Fruit fly (Drosophila melanogaster) whole organism, pupa: Measurements from ENCODE around the gene CG13606.
A peak's percentile ranks its signal among the peaks of the same experiment; 100 is the strongest.

Experiments
- CG10348 ChIP-seq: fragments of 200-800 bp; sonication (Bioruptor generic); IDR thresholded peaks from 2 replicates; pipeline ENCODE4 v1.3.6; 2022; ENCODE audit warnings: missing biosample characterization, missing genetic modification characterization
- CG12605 ChIP-seq: fragments of 200-800 bp; sonication (Bioruptor generic); IDR thresholded peaks from 2 replicates; pipeline ENCODE4 v1.3.6; 2022; ENCODE audit warnings: missing biosample characterization, missing genetic modification characterization
- CG13204 ChIP-seq: fragments of 200-800 bp; sonication (Bioruptor generic); optimal IDR thresholded peaks from 2 replicates; lab custom pipeline; 2018; ENCODE audit warnings: missing biosample characterization, mild to moderate bottlenecking, missing genetic modification characterization, moderate library complexity
- CG14655 ChIP-seq: fragments of 200-800 bp; sonication (Bioruptor generic); optimal IDR thresholded peaks from 3 replicates; lab custom pipeline; 2017; ENCODE audit warnings: mild to moderate bottlenecking, missing biosample characterization, missing genetic modification reagents, missing genetic modification characterization
- CG15710 ChIP-seq: fragments of 200-800 bp; sonication (Bioruptor generic); optimal IDR thresholded peaks from 2 replicates; lab custom pipeline; 2018; ENCODE audit warnings: missing biosample characterization, mild to moderate bottlenecking, missing genetic modification characterization, moderate library complexity
- CG17806 ChIP-seq: fragments of 200-800 bp; sonication (Bioruptor generic); optimal IDR thresholded peaks from 2 replicates; lab custom pipeline; 2018; ENCODE audit warnings: missing biosample characterization, mild to moderate bottlenecking, missing genetic modification characterization, moderate library complexity
- CG32121 ChIP-seq: fragments of 200-800 bp; sonication (Bioruptor generic); IDR thresholded peaks from 2 replicates; pipeline ENCODE4 v1.3.6; 2022; ENCODE audit warnings: missing biosample characterization, missing genetic modification characterization
- CG34367 ChIP-seq: fragments of 200-800 bp; sonication (Bioruptor generic); optimal IDR thresholded peaks from 2 replicates; lab custom pipeline; 2018; ENCODE audit warnings: missing biosample characterization, mild to moderate bottlenecking, missing genetic modification characterization
- CG4496 ChIP-seq: fragments of 200-800 bp; sonication (Bioruptor generic); IDR thresholded peaks from 3 replicates; pipeline ENCODE4 v1.3.6; 2022; ENCODE audit warnings: missing biosample characterization, missing genetic modification characterization
- CG8159 ChIP-seq: fragments of 200-800 bp; sonication (Bioruptor generic); optimal IDR thresholded peaks from 3 replicates; lab custom pipeline; 2018; ENCODE audit warnings: missing biosample characterization, mild to moderate bottlenecking, missing genetic modification characterization, moderate library complexity
- CG8301 ChIP-seq: fragments of 200-800 bp; sonication (Bioruptor generic); optimal IDR thresholded peaks from 2 replicates; lab custom pipeline; 2018; ENCODE audit warnings: missing biosample characterization, mild to moderate bottlenecking, missing genetic modification characterization
- CG9948 ChIP-seq: fragments of 200-800 bp; sonication (Bioruptor generic); optimal IDR thresholded peaks from 2 replicates; lab custom pipeline; 2018; ENCODE audit warnings: missing biosample characterization, mild to moderate bottlenecking, missing genetic modification characterization, moderate library complexity
- D1 ChIP-seq: fragments of 200-800 bp; sonication (Bioruptor generic); optimal IDR thresholded peaks from 2 replicates; lab custom pipeline; 2018; ENCODE audit warnings: missing biosample characterization, mild to moderate bottlenecking, missing genetic modification characterization, moderate library complexity
- EcR ChIP-seq: fragments of 200-800 bp; sonication (Bioruptor generic); optimal IDR thresholded peaks from 3 replicates; lab custom pipeline; 2019; ENCODE audit warnings: missing biosample characterization, missing genetic modification characterization, mild to moderate bottlenecking, moderate library complexity, missing genetic modification reagents
- Ets98B ChIP-seq: fragments of 200-800 bp; sonication (Bioruptor generic); IDR thresholded peaks from 2 replicates; pipeline ENCODE4 v1.3.6; 2022; ENCODE audit warnings: missing biosample characterization, missing genetic modification characterization
- Pif1A ChIP-seq: fragments of 200-800 bp; sonication (Bioruptor generic); optimal IDR thresholded peaks from 3 replicates; lab custom pipeline; 2016; ENCODE audit warnings: missing biosample characterization, missing genetic modification characterization
- Pif1B ChIP-seq: fragments of 200-800 bp; sonication (Bioruptor generic); optimal IDR thresholded peaks from 3 replicates; lab custom pipeline; 2016; ENCODE audit warnings: missing biosample characterization, missing genetic modification characterization
- Snoo ChIP-seq: fragments of 200-800 bp; sonication (Bioruptor generic); optimal IDR thresholded peaks from 3 replicates; lab custom pipeline; 2017; ENCODE audit warnings: missing biosample characterization, mild to moderate bottlenecking, missing genetic modification characterization, inconsistent platforms
- fd96Ca ChIP-seq: fragments of 200-800 bp; sonication (Bioruptor generic); IDR thresholded peaks from 3 replicates; pipeline ENCODE4 v1.3.6; 2022; ENCODE audit warnings: missing biosample characterization, missing genetic modification characterization
- gl ChIP-seq: fragments of 200-800 bp; sonication (Bioruptor generic); optimal IDR thresholded peaks from 2 replicates; lab custom pipeline; 2018; ENCODE audit warnings: missing biosample characterization, mild to moderate bottlenecking, missing genetic modification characterization
- rn ChIP-seq: fragments of 200-800 bp; sonication (Bioruptor generic); IDR thresholded peaks from 2 replicates; pipeline ENCODE4 v1.3.6; 2022; ENCODE audit warnings: missing biosample characterization, missing genetic modification characterization

Gene CG13606

dm6 chr3R:24162774-24163555 lies 9.5 kb upstream of the CG13606 start, which contains the start of gene mRpS24:
Gene mRpS24 (minus strand): TSS chr3R:24163545.
- TF ChIP-seq CG17806 (tag; lab: Kevin White, UChicago) (no peak), CG13204 (GFP tag; lab: Kevin White, UChicago) (no peak), CG4496 (GFP tag; lab: Robert Waterston, UW) (no peak), EcR (GFP tag; lab: Kevin White, UChicago) (no peak), CG9948 (tag; lab: Kevin White, UChicago) (no peak)

DNA sequence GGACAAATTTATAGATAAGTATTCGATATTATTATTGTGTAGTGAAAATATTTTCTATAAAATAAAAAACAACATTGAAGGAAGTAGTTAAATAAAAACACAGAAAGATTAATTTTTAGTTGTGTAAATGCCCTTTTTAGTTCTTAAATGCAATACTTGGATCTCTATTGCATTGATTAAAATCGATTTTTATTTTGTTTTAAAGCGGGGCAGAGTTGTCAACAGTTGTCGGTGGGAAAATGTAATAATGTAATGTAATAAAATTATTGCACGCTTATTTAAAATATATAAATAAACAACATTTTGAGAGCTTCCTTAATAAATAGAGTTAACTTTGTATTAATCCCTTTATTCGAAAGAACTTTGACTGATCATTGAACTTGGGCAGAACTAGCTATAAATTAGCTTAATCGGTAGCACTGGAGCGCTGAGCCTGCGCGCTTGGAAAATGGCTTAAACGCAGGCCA lies 8.8 kb upstream of the CG13606 start, which contains the start of gene Apc2:
Apc2 (plus strand) TSS at position 411 of the 467 bp plus-strand sequence.
- TF ChIP-seq CG8159 (peak; percentile 60), Ets98B (GFP tag; lab: Robert Waterston, UW) (peak; percentile 56), Pif1A (GFP tag; lab: Kevin White, UChicago) (no peak), CG15710 (tag; lab: Kevin White, UChicago) (peak; percentile 49), CG9948 (tag; lab: Kevin White, UChicago) (peak; percentile 10), CG17806 (tag; lab: Kevin White, UChicago) (peak; percentile 22), CG13204 (GFP tag; lab: Kevin White, UChicago) (no peak), CG10348 (GFP tag; lab: Robert Waterston, UW) (no peak), CG14655 (GFP tag; lab: Kevin White, UChicago) (no peak), EcR (GFP tag; lab: Kevin White, UChicago) (peak; percentile 3), CG32121 (GFP tag; lab: Robert Waterston, UW) (peak; percentile 66), CG12605 (GFP tag; lab: Robert Waterston, UW) (peak; percentile 51; the same call in 1 of the 2 replicates), CG4496 (GFP tag; lab: Robert Waterston, UW) (peak; percentile 63; the same call in 1 of the 3 replicates), CG8301 (tag; lab: Kevin White, UChicago) (peak; percentile 46), D1 (tag; lab: Kevin White, UChicago) (no peak), CG34367 (peak; percentile 18), fd96Ca (GFP tag; lab: Robert Waterston, UW) (no peak), rn (GFP tag; lab: Robert Waterston, UW) (no peak), Pif1B (GFP tag; lab: Kevin White, UChicago) (no peak), gl (tag; lab: Kevin White, UChicago) (no peak), Snoo (tag; lab: Kevin White, UChicago) (peak; percentile 48)
- TF ChIP-seq, all 21 proteins: peak for 12

DNA sequence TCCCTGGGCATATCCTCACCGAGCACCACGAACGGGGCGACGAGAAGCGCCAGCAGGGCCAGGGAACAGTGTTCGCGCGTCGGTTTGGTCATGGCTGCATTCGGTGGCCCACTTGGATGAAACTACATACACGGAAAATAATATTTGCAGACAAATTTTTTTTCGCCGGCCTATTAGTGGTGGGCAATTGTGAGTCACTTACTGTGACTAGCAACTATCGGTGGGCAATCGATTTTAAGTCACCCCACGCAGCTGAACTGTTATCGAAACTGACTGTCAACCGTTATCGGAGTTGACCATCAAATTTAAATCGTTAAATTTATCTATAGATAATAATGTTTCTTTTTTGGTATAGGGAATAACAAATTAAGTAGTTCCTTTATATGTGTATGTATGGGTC lies 3.1 kb upstream of the CG13606 start, which contains the start of gene CG5510:
CG5510 (minus strand) TSS at position 201 of the 400 bp plus-strand sequence.
- TF ChIP-seq CG15710 (tag; lab: Kevin White, UChicago): peak; percentile 3
- peak; percentile 39; the same call in 1 of the 3 replicates for TF ChIP-seq CG4496 (GFP tag; lab: Robert Waterston, UW)
- no peak for TF ChIP-seq CG9948 (tag; lab: Kevin White, UChicago)

DNA sequence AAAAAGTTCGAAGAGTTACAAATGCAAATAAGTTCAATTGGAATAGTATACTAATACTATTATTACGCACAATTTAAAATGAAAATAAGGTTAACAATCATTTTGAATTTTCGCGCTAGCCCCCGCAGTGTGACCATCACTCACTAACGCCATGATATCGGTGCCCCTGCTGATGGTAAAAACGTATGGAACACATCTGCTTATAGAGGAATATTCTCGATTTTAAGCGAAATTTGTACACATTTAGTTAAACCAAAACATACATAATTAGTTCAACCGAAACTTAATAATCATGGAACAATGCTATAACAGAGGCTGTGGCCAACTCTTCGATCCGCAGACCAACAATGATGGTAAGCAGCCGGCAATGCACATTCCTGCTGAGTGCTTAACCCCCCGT lies 13.8 kb downstream of the CG13606 start, which contains the start of gene mora:
mora (plus strand) TSS at position 172 of the 400 bp plus-strand sequence.
- TF ChIP-seq Pif1A (GFP tag; lab: Kevin White, UChicago) (no peak), Ets98B (GFP tag; lab: Robert Waterston, UW) (no peak), EcR (GFP tag; lab: Kevin White, UChicago) (no peak), CG10348 (GFP tag; lab: Robert Waterston, UW) (no peak), CG8301 (tag; lab: Kevin White, UChicago) (no peak), CG15710 (tag; lab: Kevin White, UChicago) (no peak), Snoo (tag; lab: Kevin White, UChicago) (no peak), CG14655 (GFP tag; lab: Kevin White, UChicago) (no peak), CG12605 (GFP tag; lab: Robert Waterston, UW) (no peak), fd96Ca (GFP tag; lab: Robert Waterston, UW) (no peak), rn (GFP tag; lab: Robert Waterston, UW) (no peak), CG4496 (GFP tag; lab: Robert Waterston, UW) (no peak)

DNA sequence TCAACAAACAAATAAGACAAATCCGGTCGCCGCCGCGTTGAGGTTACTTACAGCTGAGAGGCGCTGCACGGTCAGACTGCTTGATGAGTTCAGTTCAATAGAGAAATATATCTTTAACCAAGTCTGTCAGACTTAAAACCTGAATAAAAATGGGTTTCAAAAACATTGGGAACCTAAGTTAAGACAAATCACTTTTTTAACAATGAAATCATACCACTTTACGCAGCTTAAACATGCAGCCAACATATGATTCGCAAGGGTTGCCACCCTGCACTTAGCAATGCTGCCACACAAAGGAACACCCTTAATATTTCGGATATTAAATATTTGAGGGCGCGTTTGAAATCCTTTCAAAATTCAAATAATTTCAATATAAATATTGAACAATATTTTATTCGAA lies 16.2 kb downstream of the CG13606 start, which contains the start of gene CG5515:
CG5515 (minus strand) TSS at position 278 of the 400 bp plus-strand sequence.
- TF ChIP-seq CG12605 (GFP tag; lab: Robert Waterston, UW) (no peak), Snoo (tag; lab: Kevin White, UChicago) (no peak), CG15710 (tag; lab: Kevin White, UChicago) (peak; percentile 57), CG10348 (GFP tag; lab: Robert Waterston, UW) (no peak), CG17806 (tag; lab: Kevin White, UChicago) (peak; percentile 18), D1 (tag; lab: Kevin White, UChicago) (no peak), fd96Ca (GFP tag; lab: Robert Waterston, UW) (peak; percentile 91), CG34367 (peak; percentile 26), gl (tag; lab: Kevin White, UChicago) (no peak), CG14655 (GFP tag; lab: Kevin White, UChicago) (no peak), CG8159 (no peak), Pif1B (GFP tag; lab: Kevin White, UChicago) (peak; percentile 33), CG4496 (GFP tag; lab: Robert Waterston, UW) (peak; percentile 61; the same call in 2 of the 3 replicates), CG32121 (GFP tag; lab: Robert Waterston, UW) (peak; percentile 77), CG13204 (GFP tag; lab: Kevin White, UChicago) (no peak), rn (GFP tag; lab: Robert Waterston, UW) (no peak), Ets98B (GFP tag; lab: Robert Waterston, UW) (peak; percentile 81), Pif1A (GFP tag; lab: Kevin White, UChicago) (no peak), CG9948 (tag; lab: Kevin White, UChicago) (no peak), CG8301 (tag; lab: Kevin White, UChicago) (peak; percentile 38), EcR (GFP tag; lab: Kevin White, UChicago) (no peak)
